Worm (Caenorhabditis elegans) whole organism, L4 larva: ENCODE results near the gene ldh-1.

ENCODE experiments used
- Y5F2A.4 ChIP-seq: fragments of 200-800 bp; sonication (Bioruptor generic); optimal IDR thresholded peaks from 2 replicates; lab custom pipeline; 2018; ENCODE audit warnings: mild to moderate bottlenecking, missing genetic modification characterization, missing compliant biosample characterization
- aha-1 ChIP-seq: fragments of 150-350 bp; peaks from one replicate; lab custom pipeline; 2014; ENCODE audit warnings: missing biosample characterization, missing genetic modification characterization
- aly-2 ChIP-seq: sonication (generic microtip); optimal IDR thresholded peaks from 2 replicates; lab custom pipeline; 2018; ENCODE audit warnings: missing biosample characterization, missing genetic modification characterization
- ceh-82 ChIP-seq: sonication (generic microtip); optimal IDR thresholded peaks from 2 replicates; lab custom pipeline; 2017; ENCODE audit warnings: missing biosample characterization, missing genetic modification characterization
- dmd-6 ChIP-seq: fragments of 200-800 bp; sonication (Bioruptor generic); IDR thresholded peaks from 2 replicates; pipeline ENCODE4 v1.3.6; 2022; ENCODE audit warnings: missing genetic modification reagents, missing genetic modification characterization, missing compliant biosample characterization
- dmd-9 ChIP-seq: fragments of 200-800 bp; sonication (Bioruptor generic); IDR thresholded peaks from 2 replicates; pipeline ENCODE4 v1.3.6; 2022; ENCODE audit warnings: missing genetic modification reagents, missing genetic modification characterization, missing compliant biosample characterization
- dpl-1 ChIP-seq: fragments of 150-350 bp; optimal IDR thresholded peaks from 2 replicates; lab custom pipeline; 2014; ENCODE audit warnings: missing biosample characterization, missing genetic modification reagents, missing genetic modification characterization
- duxl-1 ChIP-seq: sonication (generic microtip); optimal IDR thresholded peaks from 2 replicates; lab custom pipeline; 2016; ENCODE audit warnings: mild to moderate bottlenecking, missing genetic modification characterization, moderate library complexity, missing compliant biosample characterization; ENCODE audit not compliant: poor library complexity
- dve-1 ChIP-seq: sonication (generic microtip); optimal IDR thresholded peaks from 2 replicates; lab custom pipeline; 2017; ENCODE audit warnings: antibody characterized with exemption, mild to moderate bottlenecking, missing genetic modification characterization, missing compliant biosample characterization; ENCODE audit not compliant: insufficient read depth
- egl-43 ChIP-seq: fragments of 200-800 bp; sonication (Bioruptor generic); IDR thresholded peaks from 2 replicates; pipeline ENCODE4 v1.3.6; 2022; ENCODE audit warnings: missing genetic modification reagents, missing genetic modification characterization, missing compliant biosample characterization
- fos-1 ChIP-seq: fragments of 150-350 bp; optimal IDR thresholded peaks from 2 replicates; lab custom pipeline; 2014; ENCODE audit warnings: missing biosample characterization, missing genetic modification characterization
- hif-1 ChIP-seq, 2 experiments: sonication (generic microtip); optimal IDR thresholded peaks; 2 replicates each; lab custom pipeline; 2016 to 2017; ENCODE audit warnings: missing compliant biosample characterization in 2 of 2, missing genetic modification characterization in 2 of 2, missing genetic modification reagents in 2 of 2, missing genotype in 2 of 2, mild to moderate bottlenecking in 1 of 2
- hlh-11 ChIP-seq: fragments of 200-800 bp; sonication (Bioruptor generic); optimal IDR thresholded peaks from 2 replicates; lab custom pipeline; 2018; ENCODE audit warnings: mild to moderate bottlenecking, missing genetic modification characterization, missing compliant biosample characterization
- hlh-30 ChIP-seq: sonication (generic microtip); optimal IDR thresholded peaks from 2 replicates; lab custom pipeline; 2017; ENCODE audit warnings: antibody characterized with exemption, mild to moderate bottlenecking, missing genetic modification characterization, missing compliant biosample characterization; ENCODE audit not compliant: insufficient read depth
- hmg-1.1 ChIP-seq: fragments of 200-800 bp; sonication (Bioruptor generic); IDR thresholded peaks from 2 replicates; pipeline ENCODE4 v1.3.6; 2022; ENCODE audit warnings: missing genetic modification reagents, missing genetic modification characterization, missing compliant biosample characterization
- lin-1 ChIP-seq: fragments of 200-800 bp; sonication (Bioruptor generic); IDR thresholded peaks from 2 replicates; pipeline ENCODE4 v1.3.6; 2022; ENCODE audit warnings: missing genetic modification reagents, missing genetic modification characterization, missing compliant biosample characterization
- lir-3 ChIP-seq: sonication (generic microtip); optimal IDR thresholded peaks from 2 replicates; lab custom pipeline; 2016; ENCODE audit warnings: mild to moderate bottlenecking, missing genetic modification characterization, missing compliant biosample characterization
- lsy-2 ChIP-seq, 2 experiments: fragments of 150-350 bp in 1 of 2; sonication (generic microtip) in 1 of 2; optimal IDR thresholded peaks; 2 replicates each; lab custom pipeline; 2014 to 2017; ENCODE audit warnings: missing biosample characterization in 2 of 2, missing genetic modification characterization in 2 of 2
- mdl-1 ChIP-seq, 2 experiments: fragments of 150-350 bp in 1 of 2; sonication (generic microtip) in 1 of 2; optimal IDR thresholded peaks; 2 replicates each; lab custom pipeline; 2014 to 2017; ENCODE audit warnings: missing biosample characterization in 2 of 2, missing genetic modification characterization in 2 of 2
- mdt-29 ChIP-seq: fragments of 200-800 bp; sonication (Bioruptor generic); IDR thresholded peaks from 2 replicates; pipeline ENCODE4 v1.3.6; 2022; ENCODE audit warnings: missing genetic modification reagents, missing genetic modification characterization, missing compliant biosample characterization
- mep-1 ChIP-seq: fragments of 150-350 bp; sonication (generic microtip); optimal IDR thresholded peaks from 3 replicates; lab custom pipeline; 2014; ENCODE audit warnings: missing biosample characterization, missing genetic modification characterization
- mes-2 ChIP-seq: sonication (generic microtip); optimal IDR thresholded peaks from 2 replicates; lab custom pipeline; 2016; ENCODE audit warnings: missing genotype, mild to moderate bottlenecking, missing genetic modification characterization, missing compliant biosample characterization; ENCODE audit not compliant: poor library complexity, severe bottlenecking
- mxl-3 ChIP-seq: fragments of 200-800 bp; sonication (Bioruptor generic); optimal IDR thresholded peaks from 2 replicates; lab custom pipeline; 2018; ENCODE audit warnings: mild to moderate bottlenecking, missing genetic modification characterization, missing compliant biosample characterization
- nhr-11 ChIP-seq: fragments of 150-350 bp; optimal IDR thresholded peaks from 2 replicates; lab custom pipeline; 2014; ENCODE audit warnings: missing biosample characterization, missing genetic modification characterization
- nhr-25 ChIP-seq: sonication (generic microtip); optimal IDR thresholded peaks from 2 replicates; lab custom pipeline; 2017; ENCODE audit warnings: missing genetic modification characterization, mild to moderate bottlenecking, missing compliant biosample characterization, antibody characterized with exemption, moderate library complexity, borderline replicate concordance; ENCODE audit not compliant: insufficient read depth
- nhr-28 ChIP-seq: fragments of 150-350 bp; optimal IDR thresholded peaks from 2 replicates; lab custom pipeline; 2014; ENCODE audit warnings: missing biosample characterization, missing genetic modification characterization
- nhr-42 ChIP-seq: fragments of 200-800 bp; sonication (Bioruptor generic); IDR thresholded peaks from 2 replicates; pipeline ENCODE4 v1.3.6; 2022; ENCODE audit warnings: missing genetic modification characterization, missing compliant biosample characterization
- nhr-48 ChIP-seq: sonication (generic microtip); optimal IDR thresholded peaks from 2 replicates; lab custom pipeline; 2016; ENCODE audit warnings: mild to moderate bottlenecking, missing genetic modification characterization, missing compliant biosample characterization
- pha-4 ChIP-seq, 2 experiments: fragments of 150-350 bp in 1 of 2; fragments of 200-800 bp in 1 of 2; sonication (Bioruptor generic) in 1 of 2; IDR thresholded peaks in 1 of 2; optimal IDR thresholded peaks in 1 of 2; 2 replicates each; pipeline versions ENCODE4 v1.3.6 to Lab custom; 2014 to 2022; ENCODE audit warnings: missing genetic modification characterization in 2 of 2, missing genetic modification reagents in 2 of 2, missing biosample characterization in 1 of 2, missing compliant biosample characterization in 1 of 2
- pqm-1 ChIP-seq: sonication (generic microtip); optimal IDR thresholded peaks from 2 replicates; lab custom pipeline; 2017; ENCODE audit warnings: missing biosample characterization, missing genetic modification characterization
- rbr-2 ChIP-seq: sonication (generic microtip); optimal IDR thresholded peaks from 2 replicates; lab custom pipeline; 2016; ENCODE audit warnings: missing genotype, missing genetic modification characterization, missing compliant biosample characterization
- saeg-2 ChIP-seq: fragments of 200-800 bp; sonication (Bioruptor generic); IDR thresholded peaks from 2 replicates; pipeline ENCODE4 v1.3.6; 2022; ENCODE audit warnings: missing genetic modification reagents, missing genetic modification characterization, missing compliant biosample characterization
- set-16 ChIP-seq: fragments of 200-800 bp; sonication (Bioruptor generic); IDR thresholded peaks from 2 replicates; pipeline ENCODE4 v1.3.6; 2022; ENCODE audit warnings: missing genetic modification reagents, missing genetic modification characterization, missing compliant biosample characterization
- tra-1 ChIP-seq: fragments of 200-800 bp; sonication (Bioruptor generic); IDR thresholded peaks from 2 replicates; pipeline ENCODE4 v1.3.6; 2022; ENCODE audit warnings: missing genetic modification reagents, missing genetic modification characterization, missing compliant biosample characterization
- unc-62 ChIP-seq, 3 experiments: fragments of 150-350 bp in 1 of 3; sonication (generic microtip); optimal IDR thresholded peaks in 2 of 3; peaks in 1 of 3; 1 replicate in 1 of 3; 2 replicates in 2 of 3; lab custom pipeline; 2014 to 2017; ENCODE audit warnings: missing biosample characterization in 3 of 3, missing genetic modification characterization in 3 of 3, missing genetic modification reagents in 3 of 3, missing genotype in 1 of 3
- zag-1 ChIP-seq: fragments of 150-350 bp; optimal IDR thresholded peaks from 2 replicates; lab custom pipeline; 2014; ENCODE audit warnings: missing biosample characterization, missing genetic modification characterization
- zfp-3 ChIP-seq: fragments of 200-800 bp; sonication (Bioruptor generic); conservative IDR thresholded peaks from 2 replicates; pipeline ENCODE4 v1.3.6; 2022; ENCODE audit warnings: missing genetic modification reagents, missing genetic modification characterization, missing compliant biosample characterization
- ztf-11 ChIP-seq: fragments of 150-350 bp; optimal IDR thresholded peaks from 2 replicates; lab custom pipeline; 2014; ENCODE audit warnings: missing biosample characterization, missing genetic modification characterization

ldh-1 gene

DNA sequence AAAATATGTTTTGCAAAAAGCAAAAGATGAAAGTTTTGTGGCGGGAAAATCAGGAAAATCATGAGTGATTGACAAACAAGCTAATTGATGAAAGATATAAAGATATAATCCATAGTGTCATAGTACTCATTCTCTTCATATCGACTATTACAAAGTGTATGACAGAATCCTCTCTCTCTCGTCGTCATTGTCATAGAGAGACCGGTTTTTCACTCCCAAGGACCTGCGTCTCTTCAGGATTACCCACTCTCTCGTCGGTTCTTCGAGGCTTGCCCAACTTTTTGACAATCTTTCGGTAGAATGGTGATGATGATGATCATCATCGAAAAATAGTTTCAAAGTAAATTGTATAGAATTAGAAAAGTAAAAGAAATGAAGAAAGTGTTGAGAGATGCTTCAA lies 13.3 kb downstream of the ldh-1 start (continued):
- no peak for TF ChIP-seq fos-1
- TF ChIP-seq ceh-82 (tag; lab: Kevin White, UChicago): no peak
- no peak for TF ChIP-seq set-16 (GFP tag; lab: Robert Waterston, UW)
- peak; percentile 48 for TF ChIP-seq nhr-28 (tag; lab: Kevin White, UChicago)
- TF ChIP-seq saeg-2 (GFP tag; lab: Robert Waterston, UW): no peak
- peak in 1 of 2 experiments; percentile 79 for TF ChIP-seq unc-62 (GFP tag; optimal IDR thresholded peaks at IDR 0.05 in 1 of 2; lab: Kevin White, UChicago)
- TF ChIP-seq unc-62 (tag; optimal IDR thresholded peaks at IDR 0.05; lab: Kevin White, UChicago): no peak
- no peak for TF ChIP-seq egl-43 (GFP tag; lab: Robert Waterston, UW)
- no peak for TF ChIP-seq nhr-42 (GFP tag; lab: Robert Waterston, UW)
- TF ChIP-seq nhr-48: no peak
- no peak for TF ChIP-seq lir-3 (tag; lab: Kevin White, UChicago)
- no peak for TF ChIP-seq pha-4 (GFP tag; IDR thresholded peaks at IDR 0.05; lab: Robert Waterston, UW)
- no peak for TF ChIP-seq pha-4 (tag; optimal IDR thresholded peaks at IDR 0.05; lab: Kevin White, UChicago)
- TF ChIP-seq aha-1: peak; percentile 12
- TF ChIP-seq pqm-1: no peak
- no peak for TF ChIP-seq dpl-1 (GFP tag; lab: Kevin White, UChicago)
- TF ChIP-seq mdl-1 (tag; optimal IDR thresholded peaks at IDR 0.05; lab: Kevin White, UChicago): peak in 1 of 2 experiments; percentile 18
- TF ChIP-seq zfp-3 (GFP tag; lab: Robert Waterston, UW): no peak
- TF ChIP-seq mep-1 (tag; lab: Kevin White, UChicago): peak; percentile 31
- no peak for TF ChIP-seq nhr-25 (tag; lab: Kevin White, UChicago)
- no peak for TF ChIP-seq hif-1 (tag; optimal IDR thresholded peaks at IDR 0.05; lab: Kevin White, UChicago)
- no peak for TF ChIP-seq duxl-1 (tag; lab: Kevin White, UChicago)
- no peak for TF ChIP-seq ztf-11 (tag; lab: Kevin White, UChicago)
- no peak for TF ChIP-seq hmg-1.1 (GFP tag; lab: Robert Waterston, UW)
- TF ChIP-seq lin-1 (GFP tag; lab: Robert Waterston, UW): no peak
- TF ChIP-seq lsy-2 (tag; optimal IDR thresholded peaks at IDR 0.05; lab: Kevin White, UChicago): peak in 1 of 2 experiments; percentile 32
- TF ChIP-seq mxl-3 (GFP tag; lab: Kevin White, UChicago): peak; percentile 49
- no peak for TF ChIP-seq Y5F2A.4 (GFP tag; lab: Kevin White, UChicago)
- TF ChIP-seq hlh-30 (tag; lab: Kevin White, UChicago): peak; percentile 39
- TF ChIP-seq rbr-2 (tag; lab: Kevin White, UChicago): no peak
- TF ChIP-seq, all 104 proteins: peak for 10

ce11 chrII:11739199-11739598 lies 15.2 kb downstream of the ldh-1 start, which contains the start of gene ctsa-1.2:
Gene ctsa-1.2 (plus strand): TSS chrII:11739358.
- TF ChIP-seq zag-1 (tag; lab: Kevin White, UChicago): no peak
- TF ChIP-seq tra-1 (GFP tag; lab: Robert Waterston, UW): peak; percentile 9; the same call in 1 of the 2 replicates
- peak; percentile 68 for TF ChIP-seq pqm-1
- peak; percentile 38 for TF ChIP-seq dve-1 (tag; lab: Kevin White, UChicago)
- peak; percentile 78 for TF ChIP-seq dmd-6 (GFP tag; lab: Robert Waterston, UW)
- TF ChIP-seq unc-62 (GFP tag; optimal IDR thresholded peaks at IDR 0.05 in 1 of 2; lab: Kevin White, UChicago): peak in 1 of 2 experiments; percentile 1
- TF ChIP-seq unc-62 (tag; optimal IDR thresholded peaks at IDR 0.05; lab: Kevin White, UChicago): no peak
- no peak for TF ChIP-seq dmd-9
- TF ChIP-seq nhr-48: peak; percentile 21
- TF ChIP-seq hlh-11: peak; percentile 59
- TF ChIP-seq aly-2 (tag; lab: Kevin White, UChicago): no peak
- TF ChIP-seq mdt-29: no peak
- peak; percentile 41 for TF ChIP-seq aha-1
- no peak for TF ChIP-seq nhr-11 (tag; lab: Kevin White, UChicago)
- TF ChIP-seq mes-2 (tag; lab: Kevin White, UChicago): peak; percentile 16
- peak; percentile 74 for TF ChIP-seq nhr-28 (tag; lab: Kevin White, UChicago)
